Fruit fly (Drosophila melanogaster) whole organism, embryonic: Measurements from ENCODE around the gene smo.

Experiments
- Ada2b ChIP-seq: fragments of 200-800 bp; sonication (Bioruptor generic); IDR thresholded peaks from 2 replicates; pipeline ENCODE4 v1.3.6; 2022; ENCODE audit warnings: missing biosample characterization, missing genetic modification characterization
- Atf-2 ChIP-seq: fragments of 200-800 bp; sonication (Bioruptor generic); optimal IDR thresholded peaks from 2 replicates; lab custom pipeline; 2016; ENCODE audit warnings: missing biosample characterization, missing genetic modification characterization
- Atf6 ChIP-seq: fragments of 200-800 bp; sonication (Bioruptor generic); IDR thresholded peaks from 2 replicates; pipeline ENCODE4 v1.3.6; 2022; ENCODE audit warnings: missing biosample characterization, missing genetic modification characterization
- B-H2 ChIP-seq: fragments of 200-800 bp; sonication (Bioruptor generic); optimal IDR thresholded peaks from 2 replicates; lab custom pipeline; 2018; ENCODE audit warnings: missing biosample characterization, mild to moderate bottlenecking, missing genetic modification characterization
- CG10267 ChIP-seq: fragments of 200-800 bp; sonication (Bioruptor generic); optimal IDR thresholded peaks from 2 replicates; lab custom pipeline; 2018; ENCODE audit warnings: missing biosample characterization, mild to moderate bottlenecking, missing genetic modification characterization, moderate library complexity
- CG11456 ChIP-seq: fragments of 200-800 bp; sonication (Bioruptor generic); IDR thresholded peaks from 3 replicates; pipeline ENCODE4 v1.3.6; 2022; ENCODE audit warnings: missing biosample characterization, missing genetic modification characterization
- CG11695 ChIP-seq: fragments of 200-800 bp; sonication (Bioruptor generic); IDR thresholded peaks from 3 replicates; pipeline ENCODE4 v1.3.6; 2022; ENCODE audit warnings: missing biosample characterization, missing genetic modification characterization
- CG11723 ChIP-seq: fragments of 200-800 bp; sonication (Bioruptor generic); optimal IDR thresholded peaks from 2 replicates; lab custom pipeline; 2017; ENCODE audit warnings: missing biosample characterization, mild to moderate bottlenecking, missing genetic modification characterization
- CG12391 ChIP-seq: fragments of 200-800 bp; sonication (Bioruptor generic); optimal IDR thresholded peaks from 3 replicates; lab custom pipeline; 2018; ENCODE audit warnings: missing biosample characterization, mild to moderate bottlenecking, missing genetic modification characterization, moderate library complexity
- CG13775 ChIP-seq: fragments of 200-800 bp; sonication (Bioruptor generic); optimal IDR thresholded peaks from 3 replicates; lab custom pipeline; 2017; ENCODE audit warnings: missing biosample characterization, mild to moderate bottlenecking, missing genetic modification characterization
- CG14860 ChIP-seq: fragments of 200-800 bp; sonication (Bioruptor generic); IDR thresholded peaks from 3 replicates; pipeline ENCODE4 v1.3.6; 2022; ENCODE audit warnings: missing biosample characterization, missing genetic modification characterization; ENCODE audit not compliant: partially characterized antibody
- CG15011 ChIP-seq: fragments of 200-800 bp; sonication (Bioruptor generic); optimal IDR thresholded peaks from 3 replicates; lab custom pipeline; 2018; ENCODE audit warnings: missing biosample characterization, mild to moderate bottlenecking, missing genetic modification characterization
- CG17385 ChIP-seq: fragments of 200-800 bp; sonication (Bioruptor generic); optimal IDR thresholded peaks from 3 replicates; lab custom pipeline; 2018; ENCODE audit warnings: missing biosample characterization, mild to moderate bottlenecking, missing genetic modification characterization
- CG2202 ChIP-seq: fragments of 200-800 bp; sonication (Bioruptor generic); optimal IDR thresholded peaks from 2 replicates; lab custom pipeline; 2018; ENCODE audit warnings: missing biosample characterization, mild to moderate bottlenecking, missing genetic modification characterization
- CG30403 ChIP-seq: fragments of 200-800 bp; sonication (Bioruptor generic); optimal IDR thresholded peaks from 3 replicates; lab custom pipeline; 2016; ENCODE audit warnings: missing biosample characterization, missing genetic modification characterization
- CG31441 ChIP-seq: fragments of 200-800 bp; sonication (Bioruptor generic); IDR thresholded peaks from 2 replicates; pipeline ENCODE4 v1.3.6; 2022; ENCODE audit warnings: missing biosample characterization, missing genetic modification characterization
- CG4730 ChIP-seq: fragments of 200-800 bp; sonication (Bioruptor generic); IDR thresholded peaks from 2 replicates; pipeline ENCODE4 v1.3.6; 2022; ENCODE audit warnings: missing biosample characterization, missing genetic modification characterization
- CG6175 ChIP-seq: fragments of 200-800 bp; sonication (Bioruptor generic); IDR thresholded peaks from 3 replicates; pipeline ENCODE4 v1.3.6; 2022; ENCODE audit warnings: missing biosample characterization, missing genetic modification characterization
- CG6272 ChIP-seq: fragments of 200-800 bp; sonication (Bioruptor generic); IDR thresholded peaks from 2 replicates; pipeline ENCODE4 v1.3.6; 2022; ENCODE audit warnings: missing biosample characterization, missing genetic modification characterization
- CG7786 ChIP-seq: fragments of 200-800 bp; sonication (Bioruptor generic); optimal IDR thresholded peaks from 2 replicates; lab custom pipeline; 2016; ENCODE audit warnings: missing biosample characterization, missing genetic modification characterization
- CG7987 ChIP-seq: fragments of 200-800 bp; sonication (Bioruptor generic); optimal IDR thresholded peaks from 2 replicates; lab custom pipeline; 2018; ENCODE audit warnings: missing biosample characterization, mild to moderate bottlenecking, missing genetic modification characterization, moderate library complexity
- CG9932 ChIP-seq: fragments of 200-800 bp; sonication (Bioruptor generic); IDR thresholded peaks from 2 replicates; pipeline ENCODE4 v1.3.6; 2022; ENCODE audit warnings: missing biosample characterization, missing genetic modification characterization
- Drgx ChIP-seq: fragments of 200-800 bp; sonication (Bioruptor generic); IDR thresholded peaks from 2 replicates; pipeline ENCODE4 v1.3.6; 2022; ENCODE audit warnings: missing biosample characterization, missing genetic modification characterization
- E2f1 ChIP-seq: fragments of 200-800 bp; sonication (Bioruptor generic); IDR thresholded peaks from 2 replicates; pipeline ENCODE4 v1.3.6; 2022; ENCODE audit warnings: missing biosample characterization, missing genetic modification characterization
- Fer1 ChIP-seq: fragments of 200-800 bp; sonication (Bioruptor generic); optimal IDR thresholded peaks from 2 replicates; lab custom pipeline; 2017; ENCODE audit warnings: missing biosample characterization, mild to moderate bottlenecking, missing genetic modification characterization
- Fer3 ChIP-seq: fragments of 200-800 bp; sonication (Bioruptor generic); optimal IDR thresholded peaks from 2 replicates; lab custom pipeline; 2018; ENCODE audit warnings: missing biosample characterization, mild to moderate bottlenecking, missing genetic modification characterization, moderate library complexity
- HHEX ChIP-seq: fragments of 200-800 bp; sonication (Bioruptor generic); optimal IDR thresholded peaks from 3 replicates; lab custom pipeline; 2017; ENCODE audit warnings: missing biosample characterization, mild to moderate bottlenecking, missing genetic modification characterization, missing genetic modification reagents
- Hmr ChIP-seq: fragments of 200-800 bp; sonication (Bioruptor generic); optimal IDR thresholded peaks from 3 replicates; lab custom pipeline; 2017; ENCODE audit warnings: mild to moderate bottlenecking, missing biosample characterization, missing genetic modification reagents, missing genetic modification characterization
- Med ChIP-seq: fragments of 200-800 bp; sonication (Bioruptor generic); peaks from one replicate; lab custom pipeline; 2016; ENCODE audit warnings: missing biosample characterization, missing genetic modification characterization, mild to moderate bottlenecking, inconsistent platforms, moderate library complexity
- Nf-YC ChIP-seq: fragments of 200-800 bp; optimal IDR thresholded peaks from 3 replicates; lab custom pipeline; 2019; ENCODE audit warnings: missing biosample characterization, mild to moderate bottlenecking, missing genetic modification characterization, moderate library complexity
- Oli ChIP-seq: fragments of 200-800 bp; sonication (Bioruptor generic); optimal IDR thresholded peaks from 2 replicates; lab custom pipeline; 2018; ENCODE audit warnings: missing biosample characterization, mild to moderate bottlenecking, missing genetic modification characterization, moderate library complexity
- Ptx1 ChIP-seq: fragments of 200-800 bp; sonication (Bioruptor generic); IDR thresholded peaks from 2 replicates; pipeline ENCODE4 v1.3.6; 2022; ENCODE audit warnings: missing biosample characterization, missing genetic modification characterization
- Rfx ChIP-seq: fragments of 200-800 bp; sonication (Bioruptor generic); IDR thresholded peaks from 2 replicates; pipeline ENCODE4 v1.3.6; 2022; ENCODE audit warnings: missing biosample characterization, missing genetic modification characterization
- Stat92E ChIP-seq, 3 experiments: fragments of >200 bp in 2 of 3; fragments of 200-800 bp in 1 of 3; sonication (Bioruptor generic) in 1 of 3; optimal IDR thresholded peaks; 2 replicates each; lab custom pipeline; 2017 to 2019; ENCODE audit warnings: missing biosample characterization in 3 of 3, missing genetic modification characterization in 3 of 3, mild to moderate bottlenecking in 1 of 3, moderate library complexity in 1 of 3
- Tbp ChIP-seq: fragments of >200 bp; optimal IDR thresholded peaks from 2 replicates; lab custom pipeline; 2018; ENCODE audit warnings: missing biosample characterization, missing genetic modification characterization
- ara ChIP-seq: fragments of 200-800 bp; sonication (Bioruptor generic); IDR thresholded peaks from 2 replicates; pipeline ENCODE4 v1.3.6; 2022; ENCODE audit warnings: missing biosample characterization, missing genetic modification characterization
- ash1 ChIP-seq: fragments of 200-800 bp; sonication (Bioruptor generic); optimal IDR thresholded peaks from 2 replicates; lab custom pipeline; 2018; ENCODE audit warnings: missing biosample characterization, mild to moderate bottlenecking, missing genetic modification characterization
- ato ChIP-seq: fragments of 200-800 bp; sonication (Bioruptor generic); IDR thresholded peaks from 2 replicates; pipeline ENCODE4 v1.3.6; 2022; ENCODE audit warnings: missing biosample characterization, missing genetic modification characterization; ENCODE audit not compliant: partially characterized antibody
- chinmo ChIP-seq: fragments of 200-800 bp; sonication (Bioruptor generic); IDR thresholded peaks from 4 replicates; pipeline ENCODE4 v1.3.6; 2022; ENCODE audit warnings: missing biosample characterization, missing genetic modification characterization; ENCODE audit not compliant: partially characterized antibody
- crc ChIP-seq: fragments of 200-800 bp; sonication (Bioruptor generic); optimal IDR thresholded peaks from 2 replicates; lab custom pipeline; 2016; ENCODE audit warnings: missing biosample characterization, missing genetic modification characterization
- fd96Cb ChIP-seq: fragments of 200-800 bp; sonication (Bioruptor generic); optimal IDR thresholded peaks from 2 replicates; lab custom pipeline; 2018; ENCODE audit warnings: missing biosample characterization, mild to moderate bottlenecking, missing genetic modification characterization, moderate library complexity
- h ChIP-seq: fragments of >200 bp; optimal IDR thresholded peaks from 2 replicates; lab custom pipeline; 2017
- lilli ChIP-seq: fragments of 200-800 bp; sonication (Bioruptor generic); optimal IDR thresholded peaks from 3 replicates; lab custom pipeline; 2016; ENCODE audit warnings: missing biosample characterization, missing genetic modification characterization
- salm ChIP-seq: fragments of 200-800 bp; sonication (Bioruptor generic); optimal IDR thresholded peaks from 2 replicates; lab custom pipeline; 2018; ENCODE audit warnings: missing biosample characterization, mild to moderate bottlenecking, missing genetic modification characterization
- scrt ChIP-seq: fragments of 200-800 bp; sonication (Bioruptor generic); optimal IDR thresholded peaks from 2 replicates; lab custom pipeline; 2018; ENCODE audit warnings: missing biosample characterization, mild to moderate bottlenecking, missing genetic modification characterization, moderate library complexity
- sqz ChIP-seq: fragments of 200-800 bp; sonication (Bioruptor generic); optimal IDR thresholded peaks from 3 replicates; lab custom pipeline; 2018; ENCODE audit warnings: missing biosample characterization, mild to moderate bottlenecking, missing genetic modification characterization
- tgo ChIP-seq: fragments of 200-800 bp; sonication (Bioruptor generic); IDR thresholded peaks from 3 replicates; pipeline ENCODE4 v1.3.6; 2022; ENCODE audit warnings: missing biosample characterization, missing genetic modification characterization
- tll ChIP-seq, 2 experiments: fragments of 200-800 bp in 1 of 2; fragments of >200 bp in 1 of 2; sonication (Bioruptor generic) in 1 of 2; optimal IDR thresholded peaks; 2 replicates each; lab custom pipeline; 2017 to 2019; ENCODE audit warnings: missing biosample characterization in 2 of 2, missing genetic modification characterization in 2 of 2, mild to moderate bottlenecking in 1 of 2, moderate library complexity in 1 of 2
- ttk ChIP-seq: fragments of 200-800 bp; sonication (Bioruptor generic); IDR thresholded peaks from 2 replicates; pipeline ENCODE4 v2.1.2; 2022; ENCODE audit warnings: missing biosample characterization, missing genetic modification characterization
- z ChIP-seq: fragments of 200-800 bp; sonication (Bioruptor generic); IDR thresholded peaks from 3 replicates; pipeline ENCODE4 v1.3.6; 2022; ENCODE audit warnings: missing biosample characterization, missing genetic modification characterization
- zen ChIP-seq: fragments of 200-800 bp; sonication (Bioruptor generic); optimal IDR thresholded peaks from 3 replicates; lab custom pipeline; 2018; ENCODE audit warnings: missing biosample characterization, mild to moderate bottlenecking, missing genetic modification characterization, moderate library complexity

The smo gene

dm6 chr2L:243819-244218 is 33.6 kb upstream of the smo start (continued):
- peak; percentile 24 for TF ChIP-seq CG17385 (GFP tag; lab: Kevin White, UChicago)
- no peak for TF ChIP-seq salm
- TF ChIP-seq Oli (tag; lab: Kevin White, UChicago) = peak; percentile 16
- no peak for TF ChIP-seq CG6175 (GFP tag; lab: Robert Waterston, UW)
- peak; percentile 34 for TF ChIP-seq lilli
- TF ChIP-seq CG30403 (GFP tag; lab: Kevin White, UChicago) = peak; percentile 35
- peak; percentile 6 for TF ChIP-seq HHEX (GFP tag; lab: Kevin White, UChicago)
- no peak for TF ChIP-seq Stat92E (GFP tag; optimal IDR thresholded peaks at IDR 0.05; lab: Kevin White, UChicago)
- TF ChIP-seq Med (GFP tag; lab: Kevin White, UChicago) = no peak
- TF ChIP-seq zen = no peak
- peak; percentile 83 for TF ChIP-seq Drgx (GFP tag; lab: Robert Waterston, UW)
- peak; percentile 40 for TF ChIP-seq Hmr (GFP tag; lab: Kevin White, UChicago)
- peak; percentile 88 for TF ChIP-seq Nf-YC (tag; lab: Kevin White, UChicago)
- peak; percentile 34 for TF ChIP-seq scrt (GFP tag; lab: Kevin White, UChicago)
- no peak for TF ChIP-seq ash1 (GFP tag; lab: Kevin White, UChicago)
- peak; percentile 35; the same call in 1 of the 3 replicates for TF ChIP-seq CG11695 (GFP tag; lab: Robert Waterston, UW)
- 0 out of 2 replicates have a peak, but pooled peaks have one; percentile 27 for TF ChIP-seq ttk (GFP tag; lab: Robert Waterston, UW)
- TF ChIP-seq CG31441 (GFP tag; lab: Robert Waterston, UW) = no peak
- TF ChIP-seq CG7786 (GFP tag; lab: Kevin White, UChicago) = no peak
- TF ChIP-seq Fer3 (tag; lab: Kevin White, UChicago) = peak; percentile 28
- TF ChIP-seq z = no peak
- no peak for TF ChIP-seq B-H2 (GFP tag; lab: Kevin White, UChicago)
- TF ChIP-seq h = no peak
- TF ChIP-seq sqz (GFP tag; lab: Kevin White, UChicago) = no peak
- TF ChIP-seq CG7987 = no peak
- no peak for TF ChIP-seq Tbp (GFP tag; lab: Kevin White, UChicago)
- 0 out of 3 replicates have a peak, but pooled peaks have one; percentile 35 for TF ChIP-seq CG11456 (GFP tag; lab: Robert Waterston, UW)
- TF ChIP-seq CG4730 (GFP tag; lab: Robert Waterston, UW) = peak; percentile 44; the same call in 1 of the 2 replicates
- TF ChIP-seq ato (GFP tag; lab: Robert Waterston, UW) = no peak
- TF ChIP-seq E2f1 (GFP tag; lab: Robert Waterston, UW) = 0 out of 2 replicates have a peak, but pooled peaks have one; percentile 6
- no peak for TF ChIP-seq CG10267
- no peak for TF ChIP-seq CG14860 (GFP tag; lab: Robert Waterston, UW)
- TF ChIP-seq CG13775 (GFP tag; lab: Kevin White, UChicago) = peak; percentile 9
- no peak for TF ChIP-seq chinmo
- TF ChIP-seq ara (GFP tag; lab: Robert Waterston, UW) = no peak
- TF ChIP-seq CG2202 (tag; lab: Kevin White, UChicago) = no peak
- TF ChIP-seq CG6272 (GFP tag; lab: Robert Waterston, UW) = 0 out of 2 replicates have a peak, but pooled peaks have one; percentile 21
- TF ChIP-seq Ptx1 (GFP tag; lab: Robert Waterston, UW) = peak; percentile 46
- peak; percentile 41; the same call in 1 of the 2 replicates for TF ChIP-seq Rfx (GFP tag; lab: Robert Waterston, UW)
- TF ChIP-seq Fer1 = peak; percentile 21
- no peak for TF ChIP-seq CG9932 (GFP tag; lab: Robert Waterston, UW)
- TF ChIP-seq Atf-2 (GFP tag; lab: Kevin White, UChicago) = no peak
- TF ChIP-seq tgo (GFP tag; lab: Robert Waterston, UW) = peak; percentile 55; the same call in 1 of the 3 replicates
- peak; percentile 28 for TF ChIP-seq CG12391 (tag; lab: Kevin White, UChicago)
- peak; percentile 35 for TF ChIP-seq CG15011 (GFP tag; lab: Kevin White, UChicago)
- no peak for TF ChIP-seq Ada2b
- TF ChIP-seq tll (GFP tag; optimal IDR thresholded peaks at IDR 0.05; lab: Kevin White, UChicago) = no peak
- TF ChIP-seq Atf6 (GFP tag; lab: Robert Waterston, UW) = peak; percentile 34
- TF ChIP-seq crc (GFP tag; lab: Kevin White, UChicago) = no peak
- TF ChIP-seq CG11723 = no peak
- peak; percentile 11 for TF ChIP-seq fd96Cb (tag; lab: Kevin White, UChicago)
